Worm (Caenorhabditis elegans) whole organism, mixed stage, embryonic: ENCODE results near the gene srp-7.

Experiments
- M03D4.4 ChIP-seq: sonication (generic microtip); optimal IDR thresholded peaks from 2 replicates; lab custom pipeline; 2017; ENCODE audit warnings: mild to moderate bottlenecking, missing genetic modification characterization, missing compliant biosample characterization
- bed-3 ChIP-seq: fragments of 200-800 bp; sonication (Bioruptor generic); optimal IDR thresholded peaks from 3 replicates; lab custom pipeline; 2018; ENCODE audit warnings: mild to moderate bottlenecking, missing genetic modification characterization, moderate library complexity, missing compliant biosample characterization
- blmp-1 ChIP-seq: fragments of 150-350 bp; optimal IDR thresholded peaks from 2 replicates; lab custom pipeline; 2014; ENCODE audit warnings: missing biosample characterization, missing genetic modification characterization
- ceh-43 ChIP-seq: fragments of 200-800 bp; sonication (Bioruptor generic); optimal IDR thresholded peaks from 2 replicates; lab custom pipeline; 2018; ENCODE audit warnings: mild to moderate bottlenecking, missing genetic modification characterization, moderate library complexity, missing compliant biosample characterization
- ceh-83 ChIP-seq: fragments of 200-800 bp; sonication (Bioruptor generic); optimal IDR thresholded peaks from 2 replicates; lab custom pipeline; 2018; ENCODE audit warnings: mild to moderate bottlenecking, missing genetic modification characterization, missing compliant biosample characterization
- ces-1 ChIP-seq: fragments of 150-350 bp; optimal IDR thresholded peaks from 2 replicates; lab custom pipeline; 2014; ENCODE audit warnings: missing biosample characterization, missing genetic modification reagents, missing genetic modification characterization
- cnd-1 ChIP-seq: fragments of 200-800 bp; sonication (Bioruptor generic); optimal IDR thresholded peaks from 2 replicates; lab custom pipeline; 2018; ENCODE audit warnings: mild to moderate bottlenecking, missing genetic modification characterization, missing compliant biosample characterization
- drap-1 ChIP-seq: fragments of 200-800 bp; sonication (Bioruptor generic); optimal IDR thresholded peaks from 3 replicates; lab custom pipeline; 2018; ENCODE audit warnings: mild to moderate bottlenecking, missing genetic modification characterization, missing compliant biosample characterization
- elt-1 ChIP-seq: sonication (generic microtip); optimal IDR thresholded peaks from 2 replicates; lab custom pipeline; 2017; ENCODE audit warnings: missing genetic modification characterization, mild to moderate bottlenecking, missing compliant biosample characterization, antibody characterized with exemption, moderate library complexity, borderline replicate concordance; ENCODE audit not compliant: insufficient read depth
- elt-3 ChIP-seq: fragments of 150-350 bp; optimal IDR thresholded peaks from 2 replicates; lab custom pipeline; 2014; ENCODE audit warnings: missing biosample characterization, missing genetic modification characterization
- ham-2 ChIP-seq: fragments of 200-800 bp; sonication (Bioruptor generic); optimal IDR thresholded peaks from 2 replicates; lab custom pipeline; 2018; ENCODE audit warnings: mild to moderate bottlenecking, missing genetic modification characterization, missing compliant biosample characterization
- hlh-1 ChIP-seq: fragments of 150-350 bp; optimal IDR thresholded peaks from 2 replicates; lab custom pipeline; 2014; ENCODE audit warnings: missing biosample characterization, missing genetic modification reagents, missing genetic modification characterization
- lin-13 ChIP-seq: fragments of 150-350 bp; optimal IDR thresholded peaks from 2 replicates; lab custom pipeline; 2014; ENCODE audit warnings: missing biosample characterization, missing genetic modification characterization
- lin-32 ChIP-seq: fragments of 200-800 bp; sonication (Bioruptor generic); optimal IDR thresholded peaks from 2 replicates; lab custom pipeline; 2018; ENCODE audit warnings: mild to moderate bottlenecking, missing genetic modification characterization, missing compliant biosample characterization
- lsy-2 ChIP-seq: fragments of 150-350 bp; optimal IDR thresholded peaks from 2 replicates; lab custom pipeline; 2014; ENCODE audit warnings: missing biosample characterization, missing genetic modification characterization
- mab-5 ChIP-seq: fragments of 150-350 bp; optimal IDR thresholded peaks from 2 replicates; lab custom pipeline; 2014; ENCODE audit warnings: missing biosample characterization, missing genetic modification characterization
- mep-1 ChIP-seq: fragments of 150-350 bp; optimal IDR thresholded peaks from 2 replicates; lab custom pipeline; 2017; ENCODE audit warnings: missing biosample characterization, missing genetic modification reagents, missing genetic modification characterization, inconsistent platforms
- mls-2 ChIP-seq: sonication (generic microtip); optimal IDR thresholded peaks from 2 replicates; lab custom pipeline; 2016; ENCODE audit warnings: mild to moderate bottlenecking, missing genetic modification characterization, moderate library complexity, missing compliant biosample characterization
- nhr-2 ChIP-seq: fragments of 150-350 bp; optimal IDR thresholded peaks from 2 replicates; lab custom pipeline; 2014; ENCODE audit warnings: missing biosample characterization, missing genetic modification characterization
- nhr-237 ChIP-seq: fragments of 150-350 bp; optimal IDR thresholded peaks from 2 replicates; lab custom pipeline; 2014; ENCODE audit warnings: missing biosample characterization, missing genetic modification characterization
- nhr-28 ChIP-seq: fragments of 150-350 bp; optimal IDR thresholded peaks from 2 replicates; lab custom pipeline; 2014; ENCODE audit warnings: missing biosample characterization, missing genetic modification characterization
- nhr-76 ChIP-seq: sonication (generic microtip); optimal IDR thresholded peaks from 2 replicates; lab custom pipeline; 2017; ENCODE audit warnings: missing biosample characterization, missing genetic modification characterization
- pha-4 ChIP-seq: fragments of 150-350 bp; optimal IDR thresholded peaks from 2 replicates; lab custom pipeline; 2018; ENCODE audit warnings: missing biosample characterization, missing genetic modification reagents, missing genetic modification characterization
- sem-2 ChIP-seq: fragments of 200-800 bp; sonication (Bioruptor generic); optimal IDR thresholded peaks from 2 replicates; lab custom pipeline; 2018; ENCODE audit warnings: mild to moderate bottlenecking, missing genetic modification characterization, missing compliant biosample characterization
- snpc-4 ChIP-seq: fragments of 150-350 bp; optimal IDR thresholded peaks from 2 replicates; lab custom pipeline; 2014; ENCODE audit warnings: missing biosample characterization, missing genetic modification characterization
- sptf-1 ChIP-seq: sonication (generic microtip); optimal IDR thresholded peaks from 2 replicates; lab custom pipeline; 2017; ENCODE audit warnings: mild to moderate bottlenecking, missing genetic modification characterization, moderate library complexity, missing compliant biosample characterization
- tbx-8 ChIP-seq: fragments of 200-800 bp; sonication (Bioruptor generic); optimal IDR thresholded peaks from 2 replicates; lab custom pipeline; 2018; ENCODE audit warnings: mild to moderate bottlenecking, missing genetic modification characterization, moderate library complexity, missing compliant biosample characterization
- unc-39 ChIP-seq: fragments of 150-350 bp; optimal IDR thresholded peaks from 2 replicates; lab custom pipeline; 2014; ENCODE audit warnings: missing biosample characterization, missing genetic modification characterization
- unc-62 ChIP-seq: fragments of 150-350 bp; optimal IDR thresholded peaks from 2 replicates; lab custom pipeline; 2014; ENCODE audit warnings: missing biosample characterization, missing genetic modification reagents, missing genetic modification characterization
- ztf-11 ChIP-seq: fragments of 150-350 bp; optimal IDR thresholded peaks from 2 replicates; lab custom pipeline; 2014; ENCODE audit warnings: missing biosample characterization, missing genetic modification characterization

The srp-7 gene

ce11 chrV:8157446-8157845, 21.5 kb upstream of the srp-7 start, which contains the start of gene sul-2:
TSS of gene sul-2 (plus strand) at chrV:8157746.
- TF ChIP-seq ztf-11 (tag; lab: Kevin White, UChicago) (no peak), hlh-1 (tag; lab: Kevin White, UChicago) (no peak), elt-3 (tag; lab: Kevin White, UChicago) (no peak), mep-1 (tag; lab: Kevin White, UChicago) (no peak), sem-2 (GFP tag; lab: Kevin White, UChicago) (no peak), lin-13 (tag; lab: Kevin White, UChicago) (no peak), snpc-4 (tag; lab: Kevin White, UChicago) (no peak), nhr-28 (tag; lab: Kevin White, UChicago) (no peak), ces-1 (no peak)

ce11 chrV:8159629-8160028, 19.3 kb upstream of the srp-7 start, which contains the start of gene F20D6.6:
TSS of gene F20D6.6 (plus strand) at chrV:8159929.
- TF ChIP-seq pha-4 (tag; lab: Kevin White, UChicago), result no peak
- TF ChIP-seq lin-32 (GFP tag; lab: Kevin White, UChicago), result no peak
- no peak for TF ChIP-seq cnd-1 (tag; lab: Kevin White, UChicago)
- TF ChIP-seq mab-5 (tag; lab: Kevin White, UChicago), result no peak
- TF ChIP-seq ceh-43 (GFP tag; lab: Kevin White, UChicago), result no peak
- TF ChIP-seq lin-13 (tag; lab: Kevin White, UChicago), result no peak
- no peak for TF ChIP-seq hlh-1 (tag; lab: Kevin White, UChicago)
- TF ChIP-seq blmp-1 (tag; lab: Kevin White, UChicago), result no peak
- no peak for TF ChIP-seq nhr-2 (tag; lab: Kevin White, UChicago)
- TF ChIP-seq ceh-83 (GFP tag; lab: Kevin White, UChicago), result no peak
- TF ChIP-seq mep-1 (tag; lab: Kevin White, UChicago), result no peak
- no peak for TF ChIP-seq ham-2 (GFP tag; lab: Kevin White, UChicago)
- TF ChIP-seq drap-1 (GFP tag; lab: Kevin White, UChicago), result no peak

ce11 chrV:8161699-8162098, 17.2 kb upstream of the srp-7 start, which contains the start of gene F20D6.5:
TSS of gene F20D6.5 (plus strand) at chrV:8161957.
- TF ChIP-seq nhr-237 (tag; lab: Kevin White, UChicago) (no peak), mls-2 (tag; lab: Kevin White, UChicago) (no peak), unc-39 (tag; lab: Kevin White, UChicago) (no peak), ces-1 (no peak), M03D4.4 (tag; lab: Kevin White, UChicago) (no peak), lsy-2 (no peak), nhr-28 (tag; lab: Kevin White, UChicago) (no peak), ham-2 (GFP tag; lab: Kevin White, UChicago) (no peak), sem-2 (GFP tag; lab: Kevin White, UChicago) (no peak), mab-5 (tag; lab: Kevin White, UChicago) (no peak), mep-1 (tag; lab: Kevin White, UChicago) (no peak), ceh-43 (GFP tag; lab: Kevin White, UChicago) (no peak), drap-1 (GFP tag; lab: Kevin White, UChicago) (no peak), elt-3 (tag; lab: Kevin White, UChicago) (no peak), bed-3 (GFP tag; lab: Kevin White, UChicago) (no peak), unc-62 (GFP tag; lab: Kevin White, UChicago) (no peak), nhr-76 (tag; lab: Kevin White, UChicago) (no peak), lin-32 (GFP tag; lab: Kevin White, UChicago) (no peak)

- TF ChIP-seq lin-32 (GFP tag; lab: Kevin White, UChicago) (no peak), nhr-237 (tag; lab: Kevin White, UChicago) (no peak), nhr-76 (tag; lab: Kevin White, UChicago) (no peak), cnd-1 (tag; lab: Kevin White, UChicago) (no peak), tbx-8 (GFP tag; lab: Kevin White, UChicago) (no peak), hlh-1 (tag; lab: Kevin White, UChicago) (no peak), elt-3 (tag; lab: Kevin White, UChicago) (no peak), unc-62 (GFP tag; lab: Kevin White, UChicago) (no peak), blmp-1 (tag; lab: Kevin White, UChicago) (no peak), mep-1 (tag; lab: Kevin White, UChicago) (no peak), elt-1 (tag; lab: Kevin White, UChicago) (no peak), sptf-1 (no peak)
These were observed 15.7 kb upstream of the srp-7 start for ce11 chrV:8163199-8163598.
